Fruit fly (Drosophila melanogaster) whole organism, embryonic: ENCODE data around the gene Etfb.

Experiments used
- ATbp ChIP-seq: fragments of 200-800 bp; sonication (Bioruptor generic); optimal IDR thresholded peaks from 2 replicates; lab custom pipeline; 2017; ENCODE audit warnings: missing biosample characterization, mild to moderate bottlenecking, missing genetic modification characterization, missing genetic modification reagents
- Awh ChIP-seq: fragments of 200-800 bp; sonication (Bioruptor generic); IDR thresholded peaks from 2 replicates; pipeline ENCODE4, ENCODE4 v1.3.6; 2022; ENCODE audit warnings: missing biosample characterization, missing genetic modification characterization
- CG11696 ChIP-seq: fragments of 200-800 bp; sonication (Bioruptor generic); IDR thresholded peaks from 2 replicates; pipeline ENCODE4 v1.3.6; 2022; ENCODE audit warnings: missing biosample characterization, missing genetic modification characterization
- CG12071 ChIP-seq: fragments of 200-800 bp; sonication (Bioruptor generic); optimal IDR thresholded peaks from 3 replicates; lab custom pipeline; 2018; ENCODE audit warnings: missing biosample characterization, mild to moderate bottlenecking, missing genetic modification characterization
- CG15269 ChIP-seq: fragments of 200-800 bp; sonication (Bioruptor generic); optimal IDR thresholded peaks from 2 replicates; lab custom pipeline; 2018; ENCODE audit warnings: missing biosample characterization, mild to moderate bottlenecking, missing genetic modification characterization, moderate library complexity
- CG3281 ChIP-seq: fragments of 200-800 bp; sonication (Bioruptor generic); optimal IDR thresholded peaks from 3 replicates; lab custom pipeline; 2017; ENCODE audit warnings: missing biosample characterization, mild to moderate bottlenecking, missing genetic modification characterization
- CG5180 ChIP-seq: fragments of 200-800 bp; sonication (Bioruptor generic); optimal IDR thresholded peaks from 3 replicates; lab custom pipeline; 2017; ENCODE audit warnings: missing biosample characterization, missing genetic modification characterization, mild to moderate bottlenecking, moderate library complexity, missing genetic modification reagents
- CG7357 ChIP-seq: fragments of 200-800 bp; sonication (Bioruptor generic); IDR thresholded peaks from 3 replicates; pipeline ENCODE4 v1.3.6; 2022; ENCODE audit warnings: missing biosample characterization, missing genetic modification characterization
- CG7372 ChIP-seq: fragments of 200-800 bp; sonication (Bioruptor generic); IDR thresholded peaks from 2 replicates; pipeline ENCODE4 v1.3.6; 2022; ENCODE audit warnings: missing biosample characterization, missing genetic modification characterization
- CG9932 ChIP-seq: fragments of 200-800 bp; sonication (Bioruptor generic); IDR thresholded peaks from 2 replicates; pipeline ENCODE4 v1.3.6; 2022; ENCODE audit warnings: missing biosample characterization, missing genetic modification characterization
- Deaf1 ChIP-seq: fragments of 200-800 bp; optimal IDR thresholded peaks from 3 replicates; lab custom pipeline; 2019; ENCODE audit warnings: missing biosample characterization, mild to moderate bottlenecking, missing genetic modification characterization, moderate library complexity
- Ets65A ChIP-seq: fragments of 200-800 bp; sonication (Bioruptor generic); peaks from one replicate; lab custom pipeline; 2016; ENCODE audit warnings: missing biosample characterization, missing genetic modification characterization
- Ets97D ChIP-seq: fragments of 200-800 bp; sonication (Bioruptor generic); optimal IDR thresholded peaks from 3 replicates; lab custom pipeline; 2016; ENCODE audit warnings: missing biosample characterization, missing genetic modification characterization
- HLH4C ChIP-seq: fragments of 200-800 bp; sonication (Bioruptor generic); IDR thresholded peaks from 3 replicates; pipeline ENCODE4 v1.3.6; 2022; ENCODE audit warnings: missing biosample characterization, missing genetic modification characterization; ENCODE audit not compliant: partially characterized antibody
- Med ChIP-seq: fragments of 200-800 bp; sonication (Bioruptor generic); peaks from one replicate; lab custom pipeline; 2016; ENCODE audit warnings: missing biosample characterization, missing genetic modification characterization, mild to moderate bottlenecking, inconsistent platforms, moderate library complexity
- Pdp1 ChIP-seq, 2 experiments: fragments of 200-800 bp; sonication (Bioruptor generic); optimal IDR thresholded peaks; 3 replicates each; lab custom pipeline; 2016; ENCODE audit warnings: missing biosample characterization in 2 of 2, missing genetic modification characterization in 2 of 2, mild to moderate bottlenecking in 1 of 2, moderate library complexity in 1 of 2
- Sox102F ChIP-seq: fragments of 200-800 bp; sonication (Bioruptor generic); optimal IDR thresholded peaks from 2 replicates; lab custom pipeline; 2018; ENCODE audit warnings: missing biosample characterization, mild to moderate bottlenecking, missing genetic modification characterization, moderate library complexity
- bigmax ChIP-seq: fragments of 200-800 bp; sonication (Bioruptor generic); optimal IDR thresholded peaks from 2 replicates; lab custom pipeline; 2018; ENCODE audit warnings: missing biosample characterization, mild to moderate bottlenecking, missing genetic modification characterization
- cad ChIP-seq: fragments of >200 bp; optimal IDR thresholded peaks from 2 replicates; lab custom pipeline; 2017; ENCODE audit warnings: missing biosample characterization, missing genetic modification characterization
- cg ChIP-seq: fragments of 200-800 bp; sonication (Bioruptor generic); optimal IDR thresholded peaks from 3 replicates; lab custom pipeline; 2019; ENCODE audit warnings: missing biosample characterization, mild to moderate bottlenecking, missing genetic modification characterization, moderate library complexity
- dmrt11E ChIP-seq: fragments of 200-800 bp; sonication (Bioruptor generic); optimal IDR thresholded peaks from 3 replicates; lab custom pipeline; 2018; ENCODE audit warnings: missing biosample characterization, mild to moderate bottlenecking, missing genetic modification characterization, moderate library complexity
- kah ChIP-seq: fragments of 200-800 bp; sonication (Bioruptor generic); optimal IDR thresholded peaks from 2 replicates; lab custom pipeline; 2018; ENCODE audit warnings: missing biosample characterization, mild to moderate bottlenecking, missing genetic modification characterization
- lilli ChIP-seq: fragments of 200-800 bp; sonication (Bioruptor generic); optimal IDR thresholded peaks from 3 replicates; lab custom pipeline; 2016; ENCODE audit warnings: missing biosample characterization, missing genetic modification characterization
- mirr ChIP-seq: fragments of 200-800 bp; sonication (Bioruptor generic); optimal IDR thresholded peaks from 3 replicates; lab custom pipeline; 2018; ENCODE audit warnings: missing biosample characterization, mild to moderate bottlenecking, missing genetic modification characterization
- otp ChIP-seq: fragments of 200-800 bp; sonication (Bioruptor generic); IDR thresholded peaks from 3 replicates; pipeline ENCODE4, ENCODE4 v1.3.6; 2022; ENCODE audit warnings: missing biosample characterization, missing genetic modification characterization
- sd ChIP-seq: fragments of 200-800 bp; sonication (Bioruptor generic); optimal IDR thresholded peaks from 3 replicates; lab custom pipeline; 2018; ENCODE audit warnings: missing biosample characterization, mild to moderate bottlenecking, missing genetic modification characterization, moderate library complexity
- sob ChIP-seq: fragments of 200-800 bp; sonication (Bioruptor generic); IDR thresholded peaks from 2 replicates; pipeline ENCODE4 v1.3.6; 2022; ENCODE audit warnings: missing biosample characterization, missing genetic modification characterization
- sr ChIP-seq: fragments of 200-800 bp; sonication (Bioruptor generic); IDR thresholded peaks from 3 replicates; pipeline ENCODE4 v1.3.6; 2022; ENCODE audit warnings: missing biosample characterization, missing genetic modification characterization
- sug ChIP-seq: fragments of 200-800 bp; optimal IDR thresholded peaks from 2 replicates; lab custom pipeline; 2019; ENCODE audit warnings: missing biosample characterization, mild to moderate bottlenecking, missing genetic modification characterization, moderate library complexity
- tll ChIP-seq, 2 experiments: fragments of 200-800 bp in 1 of 2; fragments of >200 bp in 1 of 2; sonication (Bioruptor generic) in 1 of 2; optimal IDR thresholded peaks; 2 replicates each; lab custom pipeline; 2017 to 2019; ENCODE audit warnings: missing biosample characterization in 2 of 2, missing genetic modification characterization in 2 of 2, mild to moderate bottlenecking in 1 of 2, moderate library complexity in 1 of 2
- vvl ChIP-seq: fragments of 200-800 bp; sonication (Bioruptor generic); IDR thresholded peaks from 2 replicates; pipeline ENCODE4 v1.3.6; 2022; ENCODE audit warnings: missing biosample characterization, missing genetic modification characterization
- zen ChIP-seq: fragments of 200-800 bp; sonication (Bioruptor generic); optimal IDR thresholded peaks from 3 replicates; lab custom pipeline; 2018; ENCODE audit warnings: missing biosample characterization, mild to moderate bottlenecking, missing genetic modification characterization, moderate library complexity

Etfb gene

dm6 chr3R:29797183-29797582 lies 5.6 kb downstream of the Etfb start (continued):
- TF ChIP-seq bigmax (GFP tag; lab: Kevin White, UChicago), result no peak
- TF ChIP-seq Med (GFP tag; lab: Kevin White, UChicago), result no peak
- no peak for TF ChIP-seq Ets97D (GFP tag; lab: Kevin White, UChicago)

- peak; percentile 78 for TF ChIP-seq Ets65A (GFP tag; lab: Kevin White, UChicago)
- TF ChIP-seq tll (GFP tag; optimal IDR thresholded peaks at IDR 0.05; lab: Kevin White, UChicago), result peak in 1 of 2 experiments; percentile 85
- 0 out of 3 replicates have a peak, but pooled peaks have one; percentile 24 for TF ChIP-seq HLH4C (GFP tag; lab: Robert Waterston, UW)
- TF ChIP-seq zen, result peak; percentile 63
- TF ChIP-seq CG3281 (GFP tag; lab: Kevin White, UChicago), result no peak
- peak; percentile 54 for TF ChIP-seq cad (GFP tag; lab: Kevin White, UChicago)
These were observed 8.4 kb downstream of the Etfb start, which contains the start of gene sro for dm6 chr3R:29794161-29794882. Gene sro (plus strand): TSS chr3R:29794597.

dm6 chr3R:29790183-29790582 lies 12.6 kb downstream of the Etfb start:
- no peak for TF ChIP-seq dmrt11E (tag; lab: Kevin White, UChicago)
- TF ChIP-seq vvl (GFP tag; lab: Robert Waterston, UW), result 0 out of 2 replicates have a peak, but pooled peaks have one; percentile 30
- TF ChIP-seq Deaf1, result no peak
- TF ChIP-seq CG7357 (GFP tag; lab: Robert Waterston, UW), result 0 out of 3 replicates have a peak, but pooled peaks have one; percentile 10
- TF ChIP-seq sr (GFP tag; lab: Robert Waterston, UW), result peak; percentile 90
- peak in 1 of 2 experiments; percentile 49 for TF ChIP-seq Pdp1 (GFP tag; optimal IDR thresholded peaks at IDR 0.05; lab: Kevin White, UChicago)
- 0 out of 2 replicates have a peak, but pooled peaks have one; percentile 25 for TF ChIP-seq CG11696 (GFP tag; lab: Robert Waterston, UW)

- TF ChIP-seq Sox102F (GFP tag; lab: Kevin White, UChicago) (peak; percentile 18), CG7372 (GFP tag; lab: Robert Waterston, UW) (no peak), vvl (GFP tag; lab: Robert Waterston, UW) (peak; percentile 8; the same call in 1 of the 2 replicates), kah (peak; percentile 12), sd (peak; percentile 16), Med (GFP tag; lab: Kevin White, UChicago) (peak; percentile 55), cg (GFP tag; lab: Kevin White, UChicago) (peak; percentile 33), lilli (GFP tag; lab: Kevin White, UChicago) (no peak), CG15269 (tag; lab: Kevin White, UChicago) (peak; percentile 11), CG9932 (GFP tag; lab: Robert Waterston, UW) (peak; percentile 35; the same call in 1 of the 2 replicates), CG12071 (GFP tag; lab: Kevin White, UChicago) (no peak), CG5180 (no peak), mirr (GFP tag; lab: Kevin White, UChicago) (peak; percentile 25), ATbp (peak; percentile 29), sug (peak; percentile 77), otp (0 out of 3 replicates have a peak, but pooled peaks have one; percentile 16), Awh (GFP tag; lab: Robert Waterston, UW) (peak; percentile 73; the same call in 1 of the 2 replicates), sob (0 out of 2 replicates have a peak, but pooled peaks have one; percentile 10)
- TF ChIP-seq, all 482 proteins: peak for 14
These were observed 14.7 kb downstream of the Etfb start for dm6 chr3R:29787891-29788549.
